Worm (Caenorhabditis elegans) whole organism, L3 larva: Measurements from ENCODE around the gene gst-12.

Experiments
- R02D3.7 ChIP-seq: fragments of 150-350 bp; optimal IDR thresholded peaks from 2 replicates; lab custom pipeline; 2014; ENCODE audit warnings: missing biosample characterization, missing genetic modification characterization
- ZK546.5 ChIP-seq: sonication (generic microtip); optimal IDR thresholded peaks from 2 replicates; lab custom pipeline; 2017; ENCODE audit warnings: missing biosample characterization, missing genetic modification characterization
- aly-2 ChIP-seq: fragments of 150-350 bp; optimal IDR thresholded peaks from 2 replicates; lab custom pipeline; 2014; ENCODE audit warnings: missing biosample characterization, missing genetic modification characterization
- ama-1 ChIP-seq: fragments of 150-350 bp; optimal IDR thresholded peaks from 2 replicates; lab custom pipeline; 2018
- ceh-16 ChIP-seq: sonication (generic microtip); optimal IDR thresholded peaks from 2 replicates; lab custom pipeline; 2017; ENCODE audit warnings: missing biosample characterization, missing genetic modification characterization
- ceh-28 ChIP-seq: fragments of 150-350 bp; optimal IDR thresholded peaks from 2 replicates; lab custom pipeline; 2014; ENCODE audit warnings: missing biosample characterization, missing genetic modification reagents, missing genetic modification characterization
- ceh-82 ChIP-seq: fragments of 150-350 bp; optimal IDR thresholded peaks from 2 replicates; lab custom pipeline; 2014; ENCODE audit warnings: missing biosample characterization, missing genetic modification characterization
- egl-27 ChIP-seq: sonication (generic microtip); optimal IDR thresholded peaks from 4 replicates; lab custom pipeline; 2017; ENCODE audit warnings: missing biosample characterization, missing genetic modification reagents, missing genetic modification characterization
- elt-1 ChIP-seq: fragments of 150-350 bp; optimal IDR thresholded peaks from 2 replicates; lab custom pipeline; 2014; ENCODE audit warnings: missing biosample characterization, missing genetic modification characterization
- elt-2 ChIP-seq: sonication (generic microtip); optimal IDR thresholded peaks from 2 replicates; lab custom pipeline; 2016; ENCODE audit warnings: missing genetic modification reagents, mild to moderate bottlenecking, missing genetic modification characterization, missing compliant biosample characterization
- elt-3 ChIP-seq, 3 experiments: fragments of 150-350 bp in 1 of 3; sonication (generic microtip) in 2 of 3; optimal IDR thresholded peaks; 2 replicates in 2 of 3; 4 replicates in 1 of 3; lab custom pipeline; 2014 to 2017; ENCODE audit warnings: missing biosample characterization in 3 of 3, missing genetic modification characterization in 3 of 3
- jun-1 ChIP-seq: fragments of 150-350 bp; optimal IDR thresholded peaks from 2 replicates; lab custom pipeline; 2014; ENCODE audit warnings: missing biosample characterization, missing genetic modification reagents, missing genetic modification characterization
- lin-15B ChIP-seq: fragments of 150-350 bp; optimal IDR thresholded peaks from 2 replicates; lab custom pipeline; 2014; ENCODE audit warnings: missing biosample characterization, missing genetic modification characterization
- lin-39 ChIP-seq: fragments of 150-350 bp; optimal IDR thresholded peaks from 2 replicates; lab custom pipeline; 2018; ENCODE audit warnings: missing biosample characterization, missing genetic modification reagents, missing genetic modification characterization
- lsy-12 ChIP-seq: sonication (generic microtip); optimal IDR thresholded peaks from 2 replicates; lab custom pipeline; 2016; ENCODE audit warnings: mild to moderate bottlenecking, missing genetic modification characterization, missing compliant biosample characterization
- mdl-1 ChIP-seq: fragments of 150-350 bp; optimal IDR thresholded peaks from 2 replicates; lab custom pipeline; 2014; ENCODE audit warnings: missing biosample characterization, missing genetic modification characterization
- nfya-1 ChIP-seq: sonication (generic microtip); optimal IDR thresholded peaks from 2 replicates; lab custom pipeline; 2017; ENCODE audit warnings: missing genetic modification characterization, mild to moderate bottlenecking, missing compliant biosample characterization, antibody characterized with exemption, moderate library complexity; ENCODE audit not compliant: insufficient read depth
- nhr-23 ChIP-seq: fragments of 150-350 bp; optimal IDR thresholded peaks from 2 replicates; lab custom pipeline; 2014; ENCODE audit warnings: missing biosample characterization, missing genetic modification reagents, missing genetic modification characterization
- nhr-25 ChIP-seq: sonication (generic microtip); optimal IDR thresholded peaks from 2 replicates; lab custom pipeline; 2017; ENCODE audit warnings: missing biosample characterization, missing genetic modification characterization
- nhr-43 ChIP-seq: sonication (generic microtip); optimal IDR thresholded peaks from 2 replicates; lab custom pipeline; 2016; ENCODE audit warnings: mild to moderate bottlenecking, missing genetic modification characterization, missing compliant biosample characterization; ENCODE audit not compliant: poor library complexity, severe bottlenecking
- nhr-67 ChIP-seq: fragments of 150-350 bp; optimal IDR thresholded peaks from 2 replicates; lab custom pipeline; 2014; ENCODE audit warnings: missing biosample characterization, missing genetic modification characterization
- nhr-76 ChIP-seq: fragments of 150-350 bp; sonication (generic microtip); optimal IDR thresholded peaks from 5 replicates; lab custom pipeline; 2014; ENCODE audit warnings: missing biosample characterization, missing genetic modification characterization
- nhr-77 ChIP-seq: fragments of 150-350 bp; optimal IDR thresholded peaks from 2 replicates; lab custom pipeline; 2014; ENCODE audit warnings: missing biosample characterization, missing genetic modification characterization
- pha-4 ChIP-seq: fragments of 150-350 bp; optimal IDR thresholded peaks from 2 replicates; lab custom pipeline; 2014; ENCODE audit warnings: missing biosample characterization, missing genetic modification reagents, missing genetic modification characterization
- pqm-1 ChIP-seq: fragments of 150-350 bp; optimal IDR thresholded peaks from 2 replicates; lab custom pipeline; 2017; ENCODE audit warnings: missing biosample characterization, missing genetic modification characterization, inconsistent platforms
- skn-1 ChIP-seq: fragments of 150-350 bp; optimal IDR thresholded peaks from 2 replicates; lab custom pipeline; 2014; ENCODE audit warnings: missing biosample characterization, missing genetic modification characterization
- snpc-4 ChIP-seq: fragments of 150-350 bp; optimal IDR thresholded peaks from 2 replicates; lab custom pipeline; 2014; ENCODE audit warnings: missing biosample characterization, missing genetic modification characterization
- unc-39 ChIP-seq: sonication (generic microtip); optimal IDR thresholded peaks from 4 replicates; lab custom pipeline; 2017; ENCODE audit warnings: missing biosample characterization, missing genetic modification characterization
- unc-62 ChIP-seq: fragments of 150-350 bp; sonication (generic microtip); optimal IDR thresholded peaks from 4 replicates; lab custom pipeline; 2014; ENCODE audit warnings: missing biosample characterization, missing genetic modification reagents, missing genetic modification characterization
- ztf-11 ChIP-seq: fragments of 150-350 bp; optimal IDR thresholded peaks from 2 replicates; lab custom pipeline; 2014; ENCODE audit warnings: missing biosample characterization, missing genetic modification characterization
- ztf-4 ChIP-seq: fragments of 150-350 bp; optimal IDR thresholded peaks from 2 replicates; lab custom pipeline; 2014; ENCODE audit warnings: missing biosample characterization, missing genetic modification characterization

Gene gst-12

DNA sequence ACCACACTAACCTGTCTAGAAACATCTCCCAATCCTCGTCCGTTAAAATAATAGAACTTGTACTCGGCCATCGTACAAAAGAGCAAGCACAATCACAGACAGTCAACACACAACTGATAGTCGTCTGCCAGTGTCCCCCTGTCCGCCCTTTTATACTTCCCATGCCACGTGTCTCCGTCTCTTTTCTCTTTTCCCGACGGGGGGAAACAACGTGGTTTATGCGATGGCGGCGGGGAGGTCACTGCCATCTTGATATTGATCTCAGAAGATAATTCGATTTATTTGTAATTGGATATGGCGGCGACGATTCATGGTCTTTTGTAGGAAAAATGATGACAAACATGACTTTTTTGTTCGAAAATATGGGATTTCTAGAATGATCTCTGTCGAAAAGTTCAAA is 8.2 kb downstream of the gst-12 start, which contains the start of gene gst-20:
TSS of gene gst-20 (minus strand) at position 170 of the 400 bp plus-strand sequence.
- TF ChIP-seq elt-1 (peak; percentile 61), nhr-25 (tag; lab: Kevin White, UChicago) (peak; percentile 64), mdl-1 (tag; lab: Kevin White, UChicago) (peak; percentile 54), jun-1 (peak; percentile 14), nhr-23 (tag; lab: Kevin White, UChicago) (peak; percentile 48), elt-2 (tag; lab: Kevin White, UChicago) (peak; percentile 64), nhr-77 (tag; lab: Kevin White, UChicago) (no peak), unc-39 (tag; lab: Kevin White, UChicago) (no peak), ama-1 (lab: Kevin White, UChicago) (no peak), pha-4 (peak; percentile 75), ceh-28 (tag; lab: Kevin White, UChicago) (peak; percentile 53), nhr-43 (tag; lab: Kevin White, UChicago) (peak; percentile 68), elt-3 (tag; optimal IDR thresholded peaks at IDR 0.05; lab: Kevin White, UChicago) (no peak), nhr-67 (no peak), pqm-1 (tag; lab: Kevin White, UChicago) (peak; percentile 49), nfya-1 (tag; lab: Kevin White, UChicago) (peak; percentile 8)

DNA sequence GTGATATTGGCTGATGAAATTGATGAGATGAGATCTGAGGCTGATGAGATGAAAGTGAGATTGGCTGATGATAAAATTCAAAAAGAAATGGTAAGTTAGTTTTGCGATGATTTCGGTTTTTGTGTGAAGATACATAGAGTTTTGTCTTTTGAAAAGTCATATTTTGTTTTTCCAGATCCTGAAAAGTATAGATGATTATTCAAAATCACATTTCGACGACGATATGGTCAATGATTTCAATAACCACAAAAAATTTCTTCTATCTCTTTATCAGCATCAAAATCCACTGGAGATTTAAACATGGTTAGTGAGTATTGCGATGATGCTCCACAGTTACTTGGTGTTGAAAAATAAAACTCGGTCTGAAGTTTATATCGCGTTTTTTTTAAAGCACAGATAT is 17.0 kb downstream of the gst-12 start, which contains the start of gene csp-1:
TSS of gene csp-1 (plus strand) at position 301 of the 400 bp plus-strand sequence.
- TF ChIP-seq nhr-43 (tag; lab: Kevin White, UChicago) (no peak), nhr-23 (tag; lab: Kevin White, UChicago) (no peak), aly-2 (no peak), ztf-11 (tag; lab: Kevin White, UChicago) (no peak), elt-1 (no peak), unc-62 (no peak), ZK546.5 (no peak), nfya-1 (tag; lab: Kevin White, UChicago) (no peak), pqm-1 (tag; lab: Kevin White, UChicago) (no peak)

ce11 chrII:13596505-13596977 is 21.3 kb downstream of the gst-12 start, which contains the start of the genes fbxc-23 and csc-1:
Gene fbxc-23 (minus strand): TSS chrII:13596555.
Gene csc-1 (plus strand): TSS chrII:13596955.
- TF ChIP-seq lsy-12 (tag; lab: Kevin White, UChicago) (no peak), lin-15B (tag; lab: Kevin White, UChicago) (peak; percentile 61), ceh-82 (tag; lab: Kevin White, UChicago) (no peak), nhr-25 (tag; lab: Kevin White, UChicago) (peak; percentile 22), nhr-43 (tag; lab: Kevin White, UChicago) (no peak), pha-4 (peak; percentile 64), nhr-23 (tag; lab: Kevin White, UChicago) (peak; percentile 69), nfya-1 (tag; lab: Kevin White, UChicago) (peak; percentile 83), snpc-4 (tag; lab: Kevin White, UChicago) (peak; percentile 58), elt-2 (tag; lab: Kevin White, UChicago) (peak; percentile 11), elt-3 (tag; optimal IDR thresholded peaks at IDR 0.05; lab: Kevin White, UChicago) (no peak), lin-39 (tag; lab: Kevin White, UChicago) (peak; percentile 32)

DNA sequence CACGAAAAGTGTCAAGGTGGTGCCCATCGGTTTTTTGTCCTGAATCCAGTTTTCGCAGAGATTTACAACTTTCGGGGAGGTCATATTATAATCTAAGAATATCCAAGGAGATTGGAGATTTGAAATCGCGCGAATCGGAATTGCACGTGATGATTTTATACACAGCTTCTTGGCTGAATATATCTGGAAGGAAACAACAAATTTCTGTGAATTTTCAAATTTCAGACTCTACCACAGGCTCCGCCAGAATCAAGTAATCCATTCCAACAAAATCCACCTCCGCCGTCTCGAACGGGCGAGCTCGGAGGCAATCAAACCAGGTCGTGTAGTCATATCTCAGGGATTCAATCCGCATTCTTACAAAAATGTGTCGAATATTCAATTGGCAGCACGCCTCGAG is 22.6 kb downstream of the gst-12 start:
- TF ChIP-seq ceh-16 (no peak), unc-62 (no peak), ztf-4 (no peak), skn-1 (tag; lab: Kevin White, UChicago) (no peak)

DNA sequence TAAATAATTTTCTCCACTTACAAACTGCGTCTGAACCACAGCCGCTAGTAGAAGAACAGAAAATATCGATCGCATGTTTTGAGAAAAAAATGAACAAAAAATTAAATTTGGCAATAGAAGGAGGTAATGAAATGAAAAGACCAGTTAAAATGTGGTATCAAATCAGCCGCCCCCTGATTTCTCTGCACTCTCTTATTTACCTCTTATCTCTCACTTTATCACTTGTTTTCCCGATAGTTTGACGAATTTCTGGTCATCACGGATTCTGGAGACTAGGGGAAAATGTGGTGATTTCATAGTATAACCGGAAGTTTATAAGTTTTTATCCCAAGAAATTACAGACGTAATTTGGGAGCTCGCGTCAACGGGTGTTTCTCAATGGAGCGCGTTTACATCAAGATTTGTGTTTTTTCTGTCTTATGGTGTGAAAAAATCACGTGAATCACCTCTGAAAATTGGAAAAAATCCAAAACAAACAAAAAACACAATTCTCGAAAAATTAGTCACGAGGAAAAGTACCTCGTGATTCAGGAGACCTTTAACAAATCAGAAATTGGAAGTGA is 24.1 kb downstream of the gst-12 start, which contains the start of gene clec-146:
TSS of gene clec-146 (minus strand) at position 116 of the 563 bp plus-strand sequence.
- TF ChIP-seq ceh-82 (tag; lab: Kevin White, UChicago) (no peak), elt-1 (no peak), nhr-76 (tag; lab: Kevin White, UChicago) (no peak), aly-2 (no peak), pha-4 (no peak), R02D3.7 (tag; lab: Kevin White, UChicago) (no peak), unc-62 (no peak), egl-27 (tag; lab: Kevin White, UChicago) (no peak), skn-1 (tag; lab: Kevin White, UChicago) (no peak)
